Worm (Caenorhabditis elegans): ENCODE data around the gene K02D3.1.

Gene K02D3.1

DNA sequence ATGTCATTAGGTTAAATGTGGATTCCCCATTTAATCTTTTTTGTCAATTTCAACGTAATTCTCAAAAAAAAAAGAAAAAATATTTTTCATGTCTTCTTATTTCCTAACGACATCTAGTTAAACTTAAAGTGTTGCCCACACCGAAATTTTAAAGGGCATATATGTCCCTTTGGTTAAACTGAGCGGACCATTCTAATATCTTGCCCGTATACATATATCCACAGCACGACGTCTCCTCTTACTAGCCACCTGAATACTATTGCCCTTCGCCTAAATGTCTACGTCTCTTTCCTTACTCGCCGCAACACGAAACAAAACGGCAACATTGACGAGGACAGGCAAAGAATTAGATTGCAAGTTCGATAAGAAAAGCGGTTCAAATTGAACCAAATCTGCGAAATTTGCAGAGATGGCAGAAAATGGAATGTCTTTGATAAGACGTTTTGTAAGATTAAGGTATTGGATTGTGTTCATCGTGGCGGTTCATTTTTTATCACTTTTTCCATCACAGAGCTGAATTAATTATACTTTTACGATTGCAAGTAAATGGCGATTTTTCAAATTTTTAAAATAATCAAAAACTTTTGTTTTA lies 6.0 kb upstream of the K02D3.1 start:
- peak; percentile 53 for TF ChIP-seq unc-62 (GFP tag; optimal IDR thresholded peaks at IDR 0.05)

DNA sequence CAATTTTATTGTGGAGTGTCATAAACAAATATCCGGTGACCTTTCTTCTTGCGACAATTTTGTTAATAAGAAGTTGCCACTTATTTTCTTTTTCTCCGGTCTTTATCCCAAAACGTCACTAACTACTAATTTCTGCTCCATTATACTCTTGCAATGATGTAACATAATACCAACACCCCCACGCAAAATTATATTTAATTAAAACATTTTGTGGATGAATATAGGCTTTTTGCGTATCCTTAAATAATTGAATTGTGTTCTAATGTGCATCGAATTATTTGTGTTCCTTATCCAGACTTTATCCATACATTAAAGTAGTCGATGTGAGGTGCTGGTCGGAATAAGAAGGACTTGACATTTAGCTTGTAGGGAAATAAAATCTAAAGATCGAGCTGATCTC lies 3.8 kb upstream of the K02D3.1 start:
- no peak for TF ChIP-seq unc-62 (GFP tag; optimal IDR thresholded peaks at IDR 0.05)

DNA sequence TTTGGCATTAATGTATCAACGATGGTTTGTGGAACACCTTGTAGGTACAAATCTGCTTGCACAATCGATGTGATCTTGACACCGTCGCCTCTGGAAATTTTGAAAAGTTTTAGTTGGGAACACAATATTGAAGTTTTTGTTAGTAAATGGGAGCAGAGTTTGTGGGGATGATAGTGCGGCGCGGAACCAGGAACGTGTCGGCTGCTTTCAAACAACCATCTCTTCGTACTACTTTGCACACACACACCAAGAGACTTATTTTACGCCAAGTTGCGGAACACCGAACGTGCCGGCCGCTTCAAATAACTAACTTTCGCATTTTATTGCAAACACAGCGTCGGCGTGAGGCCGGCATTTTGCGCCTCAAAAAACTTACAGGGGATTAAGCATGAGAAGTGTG lies 2.4 kb downstream of the K02D3.1 start:
- TF ChIP-seq unc-62 (GFP tag; optimal IDR thresholded peaks at IDR 0.05), result no peak

DNA sequence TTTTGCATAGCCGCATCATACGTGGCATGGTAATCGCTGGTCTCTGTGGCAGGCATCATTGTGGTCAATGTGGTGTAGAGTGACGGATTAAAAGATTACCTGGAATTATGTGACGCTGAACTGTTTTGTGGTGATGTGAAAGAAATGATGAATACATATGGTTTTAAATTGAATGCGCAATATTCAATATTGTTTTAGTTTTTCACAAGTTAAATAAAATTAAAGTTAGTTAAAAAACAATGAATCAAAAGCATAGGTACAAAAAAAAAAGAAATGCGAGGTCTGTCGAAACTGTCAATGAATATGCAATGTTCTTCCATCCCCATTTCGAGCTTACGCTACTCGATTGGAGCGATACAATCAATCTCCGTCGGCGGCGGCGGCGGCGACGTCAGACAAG lies 5.2 kb downstream of the K02D3.1 start, which contains the start of gene K02D3.2:
TSS of gene K02D3.2 (minus strand) at position 101 of the 400 bp plus-strand sequence.
- TF ChIP-seq unc-62 (GFP tag; optimal IDR thresholded peaks at IDR 0.05), result no peak

DNA sequence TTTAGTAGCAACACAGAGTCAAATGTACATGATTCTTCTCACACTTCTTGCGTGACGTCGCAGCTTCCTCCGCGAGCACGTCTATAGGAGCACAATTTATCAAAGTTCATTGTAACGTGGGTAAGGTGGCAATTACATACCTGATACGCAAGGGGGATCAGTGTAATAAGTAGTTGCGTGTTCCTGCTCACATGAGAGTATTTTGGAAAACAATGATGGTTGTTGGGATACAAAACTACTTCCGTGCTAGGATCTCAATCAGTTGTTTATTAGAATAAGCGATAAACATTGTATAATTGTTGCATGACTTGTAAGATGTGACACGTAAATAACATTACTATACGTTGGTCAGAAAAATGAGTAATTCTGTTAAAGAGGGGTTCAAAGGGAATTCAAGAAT lies 6.3 kb downstream of the K02D3.1 start:
- TF ChIP-seq unc-62 (GFP tag; optimal IDR thresholded peaks at IDR 0.05), result no peak

DNA sequence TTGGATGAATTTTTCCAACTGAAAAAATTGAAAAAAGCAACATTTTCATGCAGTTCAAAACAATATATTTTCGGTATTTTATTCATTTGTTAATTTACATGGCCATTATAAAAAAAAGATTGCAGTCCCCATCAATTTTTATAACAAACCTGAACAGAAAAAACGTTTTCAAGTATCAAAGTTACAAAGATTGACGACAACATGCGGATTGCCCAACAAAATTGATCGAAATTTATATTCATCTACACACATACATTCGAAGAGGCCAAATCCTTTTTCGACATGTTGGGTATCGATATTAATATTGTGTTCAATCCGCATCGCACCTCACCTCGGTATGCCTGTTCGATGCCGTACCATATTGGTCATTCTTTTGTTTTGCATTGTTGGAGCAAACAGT lies 7.2 kb downstream of the K02D3.1 start, which contains the start of gene K11E4.1:
TSS of gene K11E4.1 (plus strand) at position 301 of the 400 bp plus-strand sequence.
- no peak for TF ChIP-seq unc-62 (GFP tag; optimal IDR thresholded peaks at IDR 0.05)

DNA sequence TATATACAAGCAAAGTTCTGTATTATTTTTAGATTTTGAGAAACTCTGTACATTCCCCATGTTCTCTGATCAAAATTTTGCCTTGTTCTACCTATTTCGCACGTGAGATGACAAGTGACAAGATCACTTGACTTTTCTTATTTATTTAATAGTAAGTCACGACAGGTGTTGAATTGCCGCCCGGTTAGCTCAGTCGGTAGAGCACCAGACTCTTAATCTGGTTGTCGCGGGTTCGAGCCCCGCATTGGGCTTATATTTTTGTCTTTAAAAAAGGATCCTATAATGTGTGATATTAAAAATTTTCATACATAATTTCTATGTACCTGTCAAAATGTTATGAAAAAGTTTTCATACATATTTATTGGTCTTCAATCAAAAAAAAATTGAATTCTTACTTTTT lies 8.0 kb downstream of the K02D3.1 start:
- no peak for TF ChIP-seq unc-62 (GFP tag; optimal IDR thresholded peaks at IDR 0.05)

DNA sequence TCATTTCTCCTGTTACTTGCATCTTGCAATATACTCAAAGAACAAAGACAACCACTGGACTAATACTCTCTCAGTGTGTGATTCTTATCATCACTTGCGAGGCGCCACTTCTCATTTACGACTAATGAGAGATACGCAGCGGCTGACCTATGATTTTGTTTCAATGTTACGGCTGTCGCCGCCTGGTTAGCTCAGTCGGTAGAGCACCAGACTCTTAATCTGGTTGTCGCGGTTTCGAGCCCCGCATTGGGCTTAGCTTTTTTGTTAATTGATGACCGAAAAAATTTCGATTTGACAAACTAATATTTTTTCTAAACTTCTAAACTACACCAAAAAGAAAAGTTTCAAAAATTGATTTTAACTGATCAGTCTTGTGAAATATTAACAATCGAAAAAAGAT lies 9.6 kb downstream of the K02D3.1 start:
- TF ChIP-seq unc-62 (GFP tag; optimal IDR thresholded peaks at IDR 0.05), result no peak

DNA sequence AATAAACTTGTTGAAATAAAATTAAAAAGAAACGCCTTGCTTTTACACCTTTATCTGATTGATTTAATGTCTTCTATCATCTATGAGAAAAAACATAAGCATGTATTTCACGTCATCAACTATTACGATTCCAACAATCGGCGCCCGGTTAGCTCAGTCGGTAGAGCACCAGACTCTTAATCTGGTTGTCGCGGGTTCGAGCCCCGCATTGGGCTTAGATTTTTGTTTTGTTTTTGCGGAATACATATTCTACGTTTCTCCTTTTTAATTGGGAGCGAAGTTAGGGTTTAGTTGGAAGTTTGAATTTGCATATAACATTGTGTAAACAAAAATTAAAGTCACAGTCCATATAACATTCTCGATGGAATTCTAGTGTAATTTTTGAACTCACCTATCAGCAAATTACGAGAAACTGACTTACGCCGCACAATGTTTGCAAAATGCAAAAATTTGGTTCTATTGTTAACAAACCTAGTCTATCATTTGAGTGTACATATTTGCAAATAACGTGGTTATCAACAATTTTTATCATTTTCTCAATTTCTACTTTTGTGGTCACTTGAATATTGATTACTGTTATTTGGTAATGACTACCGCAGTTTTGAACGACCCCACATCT lies 10.5 kb downstream of the K02D3.1 start, which contains the start of gene shc-3:
TSS of gene shc-3 (plus strand) at position 484 of the 619 bp plus-strand sequence.
- TF ChIP-seq unc-62 (GFP tag; optimal IDR thresholded peaks at IDR 0.05), result no peak

DNA sequence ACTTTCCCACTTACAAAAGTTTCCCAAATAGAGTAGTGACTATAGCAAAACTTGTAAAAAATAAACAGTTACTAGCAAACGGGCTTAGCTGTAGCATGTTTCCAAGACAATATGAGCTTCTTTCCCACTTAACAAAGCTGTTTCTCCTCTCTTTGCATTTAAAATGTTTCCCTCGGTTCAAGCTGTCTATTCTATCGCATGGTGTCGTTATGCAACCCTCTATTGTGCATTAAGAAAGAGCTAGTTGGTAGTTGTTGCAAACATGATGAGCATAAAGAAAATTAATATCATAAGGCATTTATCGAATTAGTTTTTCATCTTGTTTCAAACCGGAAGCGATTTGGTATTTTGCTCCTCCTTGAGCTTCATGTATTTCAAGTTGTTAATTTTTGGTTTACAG lies 16.1 kb downstream of the K02D3.1 start, which contains the start of gene poml-1:
TSS of gene poml-1 (minus strand) at position 101 of the 400 bp plus-strand sequence.
- TF ChIP-seq unc-62 (GFP tag; optimal IDR thresholded peaks at IDR 0.05), result no peak

DNA sequence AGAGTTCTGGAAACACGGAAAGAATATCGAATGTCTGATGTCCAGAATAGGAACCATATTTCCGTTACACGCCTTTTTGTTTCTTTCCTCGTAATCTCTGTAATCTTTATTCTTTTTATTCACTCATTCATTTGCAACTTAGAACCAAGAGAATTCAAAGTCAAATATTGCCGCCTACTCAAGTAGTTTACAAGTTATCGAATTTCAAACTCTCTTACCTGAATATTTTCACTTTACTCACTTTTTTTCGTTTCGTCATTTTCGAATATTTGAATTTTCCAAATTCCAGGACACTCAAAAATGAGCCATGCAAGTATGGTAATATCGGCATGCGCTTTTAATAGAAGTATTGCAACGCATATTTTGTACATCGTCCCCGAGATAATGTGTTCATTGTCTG lies 17.7 kb downstream of the K02D3.1 start, which contains the start of gene K11E4.6:
TSS of gene K11E4.6 (plus strand) at position 301 of the 400 bp plus-strand sequence.
- TF ChIP-seq unc-62 (GFP tag; optimal IDR thresholded peaks at IDR 0.05), result no peak

DNA sequence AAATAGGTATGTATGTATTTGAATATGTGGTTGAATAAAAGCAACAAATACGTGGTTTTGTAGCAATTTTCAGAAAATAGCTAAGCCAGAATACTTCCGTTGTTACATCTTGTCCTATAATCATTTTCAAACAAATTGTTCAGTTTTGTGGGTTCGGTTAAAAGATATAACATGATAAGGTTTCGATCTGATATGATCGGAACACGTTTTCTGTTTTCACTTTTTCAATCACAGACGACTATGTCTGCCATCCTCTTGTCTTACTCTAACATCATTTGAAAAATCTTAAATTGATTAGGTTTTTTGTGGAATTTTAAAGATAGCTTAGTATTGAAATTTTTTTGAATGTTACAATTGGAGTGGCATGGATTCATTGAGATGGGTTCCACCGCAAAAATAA lies 19.6 kb downstream of the K02D3.1 start:
- TF ChIP-seq unc-62 (GFP tag; optimal IDR thresholded peaks at IDR 0.05), result no peak

DNA sequence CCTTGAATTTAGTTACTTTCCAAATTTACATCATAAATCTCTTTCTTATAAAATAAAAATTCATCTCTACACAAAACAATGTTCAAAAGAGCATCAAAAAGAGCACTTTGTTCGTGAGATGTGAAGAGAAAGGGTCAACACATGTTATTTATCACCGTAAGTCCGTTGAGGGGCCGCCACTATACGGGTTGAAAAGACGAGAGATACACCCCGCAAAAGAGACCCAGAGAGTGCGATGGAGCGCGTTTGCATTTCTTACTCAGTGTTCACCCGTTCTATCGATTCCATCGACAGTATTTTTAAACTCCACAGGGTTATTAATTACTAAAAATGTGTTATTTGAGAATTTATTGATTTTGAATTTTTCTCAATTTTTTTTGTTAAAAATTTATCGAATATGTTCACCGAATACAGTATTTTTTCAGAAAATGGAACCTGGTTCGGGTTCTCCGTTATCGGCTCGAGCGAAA lies 20.2 kb downstream of the K02D3.1 start, which contains the start of gene pix-1:
TSS of gene pix-1 (plus strand) at position 420 of the 470 bp plus-strand sequence.
- no peak for TF ChIP-seq unc-62 (GFP tag; optimal IDR thresholded peaks at IDR 0.05)

DNA sequence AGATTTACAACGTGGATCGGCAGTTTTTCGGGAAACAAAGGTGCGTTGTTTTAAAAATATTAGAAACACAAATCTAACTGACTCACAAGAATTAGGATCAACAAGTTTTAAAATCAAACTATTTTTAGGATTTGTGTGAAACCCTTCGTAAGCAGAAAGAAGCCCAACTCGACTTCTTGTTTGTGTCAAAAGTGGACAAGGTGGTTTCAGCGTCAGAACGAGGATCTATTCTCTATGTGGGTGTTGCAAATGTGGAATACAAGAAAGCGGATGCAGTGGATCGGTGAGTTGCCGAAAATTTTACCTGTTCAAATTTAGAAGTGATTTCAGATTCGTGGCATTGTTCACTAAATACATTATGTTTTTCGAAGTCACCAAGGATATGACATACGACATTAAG lies 22.3 kb downstream of the K02D3.1 start:
- no peak for TF ChIP-seq unc-62 (GFP tag; optimal IDR thresholded peaks at IDR 0.05)

DNA sequence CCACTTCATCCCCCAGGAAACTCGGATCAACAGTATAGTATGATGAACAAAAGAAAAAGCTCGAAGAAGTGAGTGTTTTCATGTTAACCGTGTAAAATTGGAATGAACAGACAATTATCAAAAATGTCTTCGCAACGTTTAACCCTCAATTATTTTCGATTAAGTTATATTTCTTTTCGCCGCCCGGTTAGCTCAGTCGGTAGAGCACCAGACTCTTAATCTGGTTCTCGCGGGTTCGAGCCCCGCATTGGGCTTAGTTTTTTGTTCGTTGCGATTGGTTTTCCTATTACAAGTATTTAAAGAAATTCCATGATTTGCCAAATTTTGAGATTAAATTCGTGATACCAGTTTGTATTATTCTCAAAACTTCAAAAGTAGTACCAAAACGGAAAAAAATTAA lies 23.0 kb downstream of the K02D3.1 start:
- no peak for TF ChIP-seq unc-62 (GFP tag; optimal IDR thresholded peaks at IDR 0.05)

DNA sequence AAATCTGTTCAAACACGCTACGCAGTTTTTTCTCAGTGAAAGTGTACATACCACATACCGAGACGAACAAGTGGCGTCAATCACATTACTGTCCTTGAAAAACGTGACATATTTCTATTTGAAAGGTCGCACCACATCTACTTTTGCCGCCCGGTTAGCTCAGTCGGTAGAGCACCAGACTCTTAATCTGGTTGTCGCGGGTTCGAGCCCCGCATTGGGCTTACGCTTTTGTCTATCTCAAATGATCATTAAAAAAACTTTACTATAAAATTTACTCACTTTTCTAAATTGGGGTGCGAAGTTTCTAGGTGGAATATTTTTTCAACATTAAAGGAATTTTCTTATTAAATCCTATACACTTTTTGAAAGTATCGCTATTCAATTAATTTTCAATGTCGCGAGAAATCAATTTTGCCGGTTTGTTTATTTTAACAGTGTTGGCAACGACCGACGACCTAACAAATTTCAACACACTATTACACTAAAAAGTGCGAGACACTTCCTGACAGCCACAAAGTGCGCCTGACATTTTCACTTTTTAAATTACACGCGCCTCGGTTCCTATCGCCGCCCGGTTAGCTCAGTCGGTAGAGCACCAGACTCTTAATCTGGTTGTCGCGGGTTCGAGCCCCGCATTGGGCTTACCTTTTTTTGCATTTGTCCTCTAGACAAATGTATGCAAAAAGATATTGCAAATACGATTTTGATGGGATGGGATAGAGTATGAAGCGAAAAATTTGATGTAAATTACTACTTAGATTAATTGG lies 23.7 kb downstream of the K02D3.1 start:
- TF ChIP-seq unc-62 (GFP tag; optimal IDR thresholded peaks at IDR 0.05), result no peak

Data from whole organism, dauer.